Fruit fly (Drosophila melanogaster) whole organism, embryonic: ENCODE results near the gene CG42512.

ENCODE experiments used
- CG10366 ChIP-seq: fragments of 200-800 bp; sonication (Bioruptor generic); IDR thresholded peaks from 2 replicates; pipeline ENCODE4 v1.3.6; 2022; ENCODE audit warnings: missing biosample characterization, missing genetic modification characterization
- CG10565 ChIP-seq: fragments of 200-800 bp; sonication (Bioruptor generic); optimal IDR thresholded peaks from 3 replicates; lab custom pipeline; 2016; ENCODE audit warnings: missing biosample characterization, mild to moderate bottlenecking, missing genetic modification characterization
- CG12071 ChIP-seq: fragments of 200-800 bp; sonication (Bioruptor generic); optimal IDR thresholded peaks from 3 replicates; lab custom pipeline; 2018; ENCODE audit warnings: missing biosample characterization, mild to moderate bottlenecking, missing genetic modification characterization
- CG12299 ChIP-seq: fragments of 200-800 bp; sonication (Bioruptor generic); optimal IDR thresholded peaks from 2 replicates; lab custom pipeline; 2018; ENCODE audit warnings: missing biosample characterization, mild to moderate bottlenecking, missing genetic modification characterization
- CG12659 ChIP-seq: fragments of 200-800 bp; sonication (Bioruptor generic); optimal IDR thresholded peaks from 3 replicates; lab custom pipeline; 2017; ENCODE audit warnings: mild to moderate bottlenecking, missing biosample characterization, missing genetic modification reagents, missing genetic modification characterization
- CG14710 ChIP-seq: fragments of 200-800 bp; sonication (Bioruptor generic); optimal IDR thresholded peaks from 3 replicates; lab custom pipeline; 2019; ENCODE audit warnings: missing biosample characterization, mild to moderate bottlenecking, missing genetic modification characterization, moderate library complexity
- CG2875 ChIP-seq: fragments of 200-800 bp; sonication (Bioruptor generic); optimal IDR thresholded peaks from 2 replicates; lab custom pipeline; 2017; ENCODE audit warnings: missing biosample characterization, mild to moderate bottlenecking, missing genetic modification characterization, missing genetic modification reagents
- CG30431 ChIP-seq: fragments of 200-800 bp; sonication (Bioruptor generic); optimal IDR thresholded peaks from 2 replicates; lab custom pipeline; 2017; ENCODE audit warnings: missing biosample characterization, missing genetic modification characterization
- CG32532 ChIP-seq: fragments of 200-800 bp; sonication (Bioruptor generic); IDR thresholded peaks from 2 replicates; pipeline ENCODE4 v1.3.6; 2022; ENCODE audit warnings: missing biosample characterization, missing genetic modification characterization
- CG33557 ChIP-seq: fragments of 200-800 bp; sonication (Bioruptor generic); optimal IDR thresholded peaks from 2 replicates; lab custom pipeline; 2019; ENCODE audit warnings: missing biosample characterization, mild to moderate bottlenecking, missing genetic modification characterization, moderate library complexity
- CG3726 ChIP-seq: fragments of 200-800 bp; sonication (Bioruptor generic); IDR thresholded peaks from 3 replicates; pipeline ENCODE4, ENCODE4 v1.3.6; 2022; ENCODE audit warnings: missing biosample characterization, missing genetic modification characterization
- CG3838 ChIP-seq: fragments of 200-800 bp; sonication (Bioruptor generic); optimal IDR thresholded peaks from 3 replicates; lab custom pipeline; 2016; ENCODE audit warnings: missing biosample characterization, missing genetic modification characterization
- CG4404 ChIP-seq: fragments of 200-800 bp; sonication (Bioruptor generic); IDR thresholded peaks from 2 replicates; pipeline ENCODE4 v1.3.6; 2022; ENCODE audit warnings: missing biosample characterization, missing genetic modification characterization
- CG5180 ChIP-seq: fragments of 200-800 bp; sonication (Bioruptor generic); optimal IDR thresholded peaks from 3 replicates; lab custom pipeline; 2017; ENCODE audit warnings: missing biosample characterization, missing genetic modification characterization, mild to moderate bottlenecking, moderate library complexity, missing genetic modification reagents
- CG6254 ChIP-seq: fragments of 200-800 bp; sonication (Bioruptor generic); optimal IDR thresholded peaks from 3 replicates; lab custom pipeline; 2017; ENCODE audit warnings: mild to moderate bottlenecking, missing biosample characterization, missing genetic modification reagents, missing genetic modification characterization
- CG6813 ChIP-seq: fragments of 200-800 bp; sonication (Bioruptor generic); optimal IDR thresholded peaks from 2 replicates; lab custom pipeline; 2017; ENCODE audit warnings: missing biosample characterization, missing genetic modification characterization, mild to moderate bottlenecking, moderate library complexity, missing genetic modification reagents
- CG7928 ChIP-seq: fragments of 200-800 bp; sonication (Bioruptor generic); optimal IDR thresholded peaks from 2 replicates; lab custom pipeline; 2017; ENCODE audit warnings: missing biosample characterization, mild to moderate bottlenecking, missing genetic modification characterization
- CG8089 ChIP-seq: fragments of 200-800 bp; sonication (Bioruptor generic); optimal IDR thresholded peaks from 3 replicates; lab custom pipeline; 2016; ENCODE audit warnings: missing biosample characterization, missing genetic modification characterization
- CG8290 ChIP-seq, 3 experiments: fragments of 200-800 bp; sonication (Bioruptor generic); optimal IDR thresholded peaks; 2 replicates each; lab custom pipeline; 2016 to 2019; ENCODE audit warnings: missing biosample characterization in 3 of 3, missing genetic modification characterization in 3 of 3, mild to moderate bottlenecking in 2 of 3, moderate library complexity in 1 of 3
- CG8765 ChIP-seq: fragments of 200-800 bp; sonication (Bioruptor generic); IDR thresholded peaks from 2 replicates; pipeline ENCODE4 v1.3.6; 2022; ENCODE audit warnings: missing biosample characterization, missing genetic modification characterization
- Dbx ChIP-seq: fragments of 200-800 bp; sonication (Bioruptor generic); IDR thresholded peaks from 3 replicates; pipeline ENCODE4 v1.3.6; 2022; ENCODE audit warnings: missing biosample characterization, missing genetic modification characterization
- Drgx ChIP-seq: fragments of 200-800 bp; sonication (Bioruptor generic); IDR thresholded peaks from 2 replicates; pipeline ENCODE4 v1.3.6; 2022; ENCODE audit warnings: missing biosample characterization, missing genetic modification characterization
- HLH3B ChIP-seq: fragments of 200-800 bp; sonication (Bioruptor generic); IDR thresholded peaks from 2 replicates; pipeline ENCODE4 v1.3.6; 2022; ENCODE audit warnings: missing biosample characterization, missing genetic modification characterization
- HmgD ChIP-seq: fragments of 200-800 bp; sonication (Bioruptor generic); optimal IDR thresholded peaks from 3 replicates; lab custom pipeline; 2016; ENCODE audit warnings: missing biosample characterization, missing genetic modification characterization
- Hmx ChIP-seq: fragments of 200-800 bp; sonication (Bioruptor generic); optimal IDR thresholded peaks from 2 replicates; lab custom pipeline; 2016; ENCODE audit warnings: missing biosample characterization, missing genetic modification characterization
- Lhr ChIP-seq: fragments of 200-800 bp; sonication (Bioruptor generic); optimal IDR thresholded peaks from 3 replicates; lab custom pipeline; 2017; ENCODE audit warnings: mild to moderate bottlenecking, missing biosample characterization, missing genetic modification reagents, missing genetic modification characterization
- Oaz ChIP-seq: fragments of 200-800 bp; sonication (Bioruptor generic); IDR thresholded peaks from 2 replicates; pipeline ENCODE4 v1.3.6; 2022; ENCODE audit warnings: missing biosample characterization, missing genetic modification characterization
- Ptx1 ChIP-seq: fragments of 200-800 bp; sonication (Bioruptor generic); IDR thresholded peaks from 2 replicates; pipeline ENCODE4 v1.3.6; 2022; ENCODE audit warnings: missing biosample characterization, missing genetic modification characterization
- Six4 ChIP-seq: fragments of 200-800 bp; sonication (Bioruptor generic); optimal IDR thresholded peaks from 2 replicates; lab custom pipeline; 2016; ENCODE audit warnings: missing biosample characterization, missing genetic modification characterization
- Xbp1 ChIP-seq: fragments of 200-800 bp; sonication (Bioruptor generic); optimal IDR thresholded peaks from 3 replicates; lab custom pipeline; 2016; ENCODE audit warnings: missing biosample characterization, mild to moderate bottlenecking, missing genetic modification characterization
- bcd ChIP-seq: fragments of 200-800 bp; sonication (Bioruptor generic); optimal IDR thresholded peaks from 2 replicates; lab custom pipeline; 2017; ENCODE audit warnings: missing biosample characterization, mild to moderate bottlenecking, missing genetic modification characterization
- cato ChIP-seq: fragments of 200-800 bp; sonication (Bioruptor generic); optimal IDR thresholded peaks from 2 replicates; lab custom pipeline; 2016; ENCODE audit warnings: missing biosample characterization, missing genetic modification characterization, borderline replicate concordance
- ci ChIP-seq: fragments of 200-800 bp; sonication (Bioruptor generic); IDR thresholded peaks from 3 replicates; pipeline ENCODE4 v1.3.6; 2022; ENCODE audit warnings: missing biosample characterization, missing genetic modification characterization
- cwo ChIP-seq: fragments of 200-800 bp; sonication (Bioruptor generic); optimal IDR thresholded peaks from 3 replicates; lab custom pipeline; 2017; ENCODE audit warnings: missing biosample characterization, missing genetic modification characterization, mild to moderate bottlenecking, moderate library complexity, missing genetic modification reagents
- da ChIP-seq: fragments of 200-800 bp; sonication (Bioruptor generic); optimal IDR thresholded peaks from 2 replicates; lab custom pipeline; 2016; ENCODE audit warnings: missing biosample characterization, missing genetic modification characterization
- ems ChIP-seq: fragments of 200-800 bp; sonication (Bioruptor generic); optimal IDR thresholded peaks from 3 replicates; lab custom pipeline; 2016; ENCODE audit warnings: missing biosample characterization, missing genetic modification characterization
- esg ChIP-seq: fragments of 200-800 bp; sonication (Bioruptor generic); conservative IDR thresholded peaks from 2 replicates; pipeline ENCODE4 v1.3.6; 2022; ENCODE audit warnings: missing biosample characterization, missing genetic modification characterization
- eve ChIP-seq, 2 experiments: fragments of >200 bp; optimal IDR thresholded peaks; 2 replicates each; lab custom pipeline; 2017; ENCODE audit warnings: missing biosample characterization in 2 of 2, missing genetic modification characterization in 2 of 2
- gro ChIP-seq: fragments of 200-800 bp; sonication (Bioruptor generic); optimal IDR thresholded peaks from 2 replicates; lab custom pipeline; 2016; ENCODE audit warnings: missing biosample characterization, missing genetic modification characterization
- gsb ChIP-seq: fragments of 200-800 bp; sonication (Bioruptor generic); IDR thresholded peaks from 2 replicates; pipeline ENCODE4 v1.3.6; 2022; ENCODE audit warnings: missing biosample characterization, missing genetic modification characterization
- ham ChIP-seq: fragments of 200-800 bp; sonication (Bioruptor generic); IDR thresholded peaks from 2 replicates; pipeline ENCODE4 v1.3.6; 2022; ENCODE audit warnings: missing biosample characterization, missing genetic modification characterization
- mam ChIP-seq: fragments of 200-800 bp; sonication (Bioruptor generic); optimal IDR thresholded peaks from 3 replicates; lab custom pipeline; 2016; ENCODE audit warnings: missing biosample characterization, missing genetic modification characterization
- nom ChIP-seq: fragments of 200-800 bp; sonication (Bioruptor generic); optimal IDR thresholded peaks from 2 replicates; lab custom pipeline; 2017; ENCODE audit warnings: missing biosample characterization, missing genetic modification characterization, mild to moderate bottlenecking, moderate library complexity, missing genetic modification reagents
- otp ChIP-seq: fragments of 200-800 bp; sonication (Bioruptor generic); IDR thresholded peaks from 3 replicates; pipeline ENCODE4, ENCODE4 v1.3.6; 2022; ENCODE audit warnings: missing biosample characterization, missing genetic modification characterization
- pnt ChIP-seq: fragments of 200-800 bp; sonication (Bioruptor generic); optimal IDR thresholded peaks from 3 replicates; lab custom pipeline; 2016; ENCODE audit warnings: missing biosample characterization, missing genetic modification characterization
- ranshi ChIP-seq: fragments of 200-800 bp; sonication (Bioruptor generic); IDR thresholded peaks from 2 replicates; pipeline ENCODE4 v1.3.6; 2022; ENCODE audit warnings: missing biosample characterization, missing genetic modification characterization
- sens-2 ChIP-seq: fragments of 200-800 bp; sonication (Bioruptor generic); IDR thresholded peaks from 2 replicates; pipeline ENCODE4 v1.3.6; 2022; ENCODE audit warnings: missing biosample characterization, missing genetic modification characterization
- sob ChIP-seq: fragments of 200-800 bp; sonication (Bioruptor generic); IDR thresholded peaks from 2 replicates; pipeline ENCODE4 v1.3.6; 2022; ENCODE audit warnings: missing biosample characterization, missing genetic modification characterization
- stc ChIP-seq: fragments of 200-800 bp; sonication (Bioruptor generic); IDR thresholded peaks from 2 replicates; pipeline ENCODE4 v1.3.6; 2022; ENCODE audit warnings: missing biosample characterization, missing genetic modification characterization
- trem ChIP-seq: fragments of 200-800 bp; optimal IDR thresholded peaks from 3 replicates; lab custom pipeline; 2019; ENCODE audit warnings: missing biosample characterization, mild to moderate bottlenecking, missing genetic modification characterization, moderate library complexity
- ttk ChIP-seq: fragments of 200-800 bp; sonication (Bioruptor generic); IDR thresholded peaks from 2 replicates; pipeline ENCODE4 v2.1.2; 2022; ENCODE audit warnings: missing biosample characterization, missing genetic modification characterization
- vnd ChIP-seq: fragments of 200-800 bp; sonication (Bioruptor generic); IDR thresholded peaks from 3 replicates; pipeline ENCODE4 v1.3.6; 2022; ENCODE audit warnings: missing biosample characterization, missing genetic modification characterization; ENCODE audit not compliant: partially characterized antibody

CG42512 gene

DNA sequence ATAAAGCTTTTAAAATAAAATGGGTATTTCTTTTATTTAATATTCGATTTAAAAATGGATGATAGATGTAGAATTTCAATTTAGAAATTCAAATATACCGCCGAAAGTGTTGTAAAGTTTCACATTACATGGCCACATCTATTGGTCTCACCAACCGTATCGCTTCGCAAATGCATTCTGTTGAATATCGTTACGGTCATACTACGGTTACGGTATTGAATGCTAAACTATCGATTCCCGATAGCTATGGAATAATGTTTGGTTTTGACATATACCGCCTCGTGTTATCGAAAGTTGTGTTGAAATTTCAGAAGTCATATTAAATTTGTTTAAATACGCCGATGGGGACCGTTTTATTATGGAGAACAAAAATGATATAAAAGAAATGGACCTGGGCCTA, at the start of gene CG42512, which contains the start of gene CG32573 (continued):
- TF ChIP-seq vnd (GFP tag; lab: Robert Waterston, UW) (0 out of 3 replicates have a peak, but pooled peaks have one; percentile 52), Six4 (GFP tag; lab: Kevin White, UChicago) (no peak), CG2875 (GFP tag; lab: Kevin White, UChicago) (no peak), CG6254 (GFP tag; lab: Kevin White, UChicago) (no peak), otp (GFP tag; lab: Robert Waterston, UW) (no peak), cwo (GFP tag; lab: Kevin White, UChicago) (no peak), gsb (GFP tag; lab: Robert Waterston, UW) (no peak), bcd (GFP tag; lab: Kevin White, UChicago) (no peak), Xbp1 (GFP tag; lab: Kevin White, UChicago) (no peak), Lhr (GFP tag; lab: Kevin White, UChicago) (peak; percentile 39), gro (GFP tag; lab: Kevin White, UChicago) (no peak), trem (peak; percentile 41), CG10366 (GFP tag; lab: Robert Waterston, UW) (no peak), cato (GFP tag; lab: Kevin White, UChicago) (no peak), CG32532 (GFP tag; lab: Robert Waterston, UW) (no peak), CG12299 (tag; lab: Kevin White, UChicago) (no peak), CG10565 (no peak), CG5180 (GFP tag; lab: Kevin White, UChicago) (no peak), da (GFP tag; lab: Kevin White, UChicago) (no peak), eve (GFP tag; optimal IDR thresholded peaks at IDR 0.05; lab: Kevin White, UChicago) (no peak), CG8765 (GFP tag; lab: Robert Waterston, UW) (no peak), CG14710 (tag; lab: Kevin White, UChicago) (peak; percentile 63), CG12071 (GFP tag; lab: Kevin White, UChicago) (no peak), ci (GFP tag; lab: Robert Waterston, UW) (no peak), CG3838 (no peak), CG30431 (no peak), stc (GFP tag; lab: Robert Waterston, UW) (no peak), Ptx1 (GFP tag; lab: Robert Waterston, UW) (no peak), sens-2 (GFP tag; lab: Robert Waterston, UW) (no peak), CG8290 (GFP tag; optimal IDR thresholded peaks at IDR 0.05; lab: Kevin White, UChicago) (no peak), CG8290 (tag; optimal IDR thresholded peaks at IDR 0.05; lab: Kevin White, UChicago) (peak in 1 of 2 experiments; percentile 71), esg (GFP tag; lab: Robert Waterston, UW) (no peak), CG8089 (GFP tag; lab: Kevin White, UChicago) (no peak), ranshi (GFP tag; lab: Robert Waterston, UW) (no peak), mam (GFP tag; lab: Kevin White, UChicago) (peak; percentile 13), CG33557 (GFP tag; lab: Kevin White, UChicago) (no peak), ham (GFP tag; lab: Robert Waterston, UW) (no peak), nom (GFP tag; lab: Kevin White, UChicago) (no peak), Dbx (GFP tag; lab: Robert Waterston, UW) (no peak), Oaz (GFP tag; lab: Robert Waterston, UW) (no peak), ttk (GFP tag; lab: Robert Waterston, UW) (no peak), HLH3B (GFP tag; lab: Robert Waterston, UW) (no peak), CG3726 (GFP tag; lab: Robert Waterston, UW) (no peak), ems (no peak), CG12659 (peak; percentile 43), HmgD (GFP tag; lab: Kevin White, UChicago) (no peak), Drgx (GFP tag; lab: Robert Waterston, UW) (no peak), pnt (GFP tag; lab: Kevin White, UChicago) (no peak), sob (GFP tag; lab: Robert Waterston, UW) (0 out of 2 replicates have a peak, but pooled peaks have one; percentile 23), CG7928 (no peak), Hmx (GFP tag; lab: Kevin White, UChicago) (no peak), CG6813 (GFP tag; lab: Kevin White, UChicago) (no peak), CG4404 (GFP tag; lab: Robert Waterston, UW) (no peak)
